Fruit fly (Drosophila melanogaster) whole organism, embryonic: ENCODE measurements around the gene CG33181.
A peak's percentile ranks its signal among the peaks of the same experiment; 100 is the strongest.

ENCODE experiments used
- Antp ChIP-seq: fragments of 200-800 bp; sonication (Bioruptor generic); optimal IDR thresholded peaks from 3 replicates; lab custom pipeline; 2016; ENCODE audit warnings: missing biosample characterization, missing genetic modification characterization
- Atf3 ChIP-seq: fragments of 200-800 bp; sonication (Bioruptor generic); optimal IDR thresholded peaks from 3 replicates; lab custom pipeline; 2016; ENCODE audit warnings: missing biosample characterization, missing genetic modification characterization
- Atf6 ChIP-seq: fragments of 200-800 bp; sonication (Bioruptor generic); IDR thresholded peaks from 2 replicates; pipeline ENCODE4 v1.3.6; 2022; ENCODE audit warnings: missing biosample characterization, missing genetic modification characterization
- Blimp-1 ChIP-seq: fragments of 200-800 bp; sonication (Bioruptor generic); optimal IDR thresholded peaks from 3 replicates; lab custom pipeline; 2018; ENCODE audit warnings: missing biosample characterization, missing genetic modification characterization, mild to moderate bottlenecking, moderate library complexity, missing genetic modification reagents
- CG10274 ChIP-seq: fragments of 200-800 bp; sonication (Bioruptor generic); optimal IDR thresholded peaks from 3 replicates; lab custom pipeline; 2017; ENCODE audit warnings: missing biosample characterization, mild to moderate bottlenecking, missing genetic modification characterization
- CG10321 ChIP-seq: fragments of 200-800 bp; sonication (Bioruptor generic); IDR thresholded peaks from 2 replicates; pipeline ENCODE4 v1.3.6; 2022; ENCODE audit warnings: missing biosample characterization, missing genetic modification characterization
- CG11093 ChIP-seq: fragments of 200-800 bp; sonication (Bioruptor generic); IDR thresholded peaks from 3 replicates; pipeline ENCODE4 v1.3.6; 2022; ENCODE audit warnings: missing biosample characterization, missing genetic modification characterization
- CG12659 ChIP-seq: fragments of 200-800 bp; sonication (Bioruptor generic); optimal IDR thresholded peaks from 3 replicates; lab custom pipeline; 2017; ENCODE audit warnings: mild to moderate bottlenecking, missing biosample characterization, missing genetic modification reagents, missing genetic modification characterization
- CG13287 ChIP-seq: fragments of 200-800 bp; sonication (Bioruptor generic); IDR thresholded peaks from 2 replicates; pipeline ENCODE4 v1.3.6; 2022; ENCODE audit warnings: missing biosample characterization, missing genetic modification characterization; ENCODE audit not compliant: partially characterized antibody
- CG13424 ChIP-seq: fragments of 200-800 bp; sonication (Bioruptor generic); optimal IDR thresholded peaks from 2 replicates; lab custom pipeline; 2019; ENCODE audit warnings: missing biosample characterization, mild to moderate bottlenecking, missing genetic modification characterization, moderate library complexity
- CG17612 ChIP-seq: fragments of 200-800 bp; sonication (Bioruptor generic); IDR thresholded peaks from 2 replicates; pipeline ENCODE4 v1.3.6; 2022; ENCODE audit warnings: missing biosample characterization, missing genetic modification characterization
- CG18619 ChIP-seq: fragments of 200-800 bp; sonication (Bioruptor generic); optimal IDR thresholded peaks from 3 replicates; lab custom pipeline; 2017; ENCODE audit warnings: missing biosample characterization, mild to moderate bottlenecking, missing genetic modification characterization
- CG2202 ChIP-seq: fragments of 200-800 bp; sonication (Bioruptor generic); optimal IDR thresholded peaks from 2 replicates; lab custom pipeline; 2018; ENCODE audit warnings: missing biosample characterization, mild to moderate bottlenecking, missing genetic modification characterization
- CG30403 ChIP-seq: fragments of 200-800 bp; sonication (Bioruptor generic); optimal IDR thresholded peaks from 3 replicates; lab custom pipeline; 2016; ENCODE audit warnings: missing biosample characterization, missing genetic modification characterization
- CG31388 ChIP-seq: fragments of 200-800 bp; sonication (Bioruptor generic); optimal IDR thresholded peaks from 2 replicates; lab custom pipeline; 2016; ENCODE audit warnings: missing biosample characterization, missing genetic modification characterization
- CG34224 ChIP-seq: fragments of 200-800 bp; sonication (Bioruptor generic); IDR thresholded peaks from 3 replicates; pipeline ENCODE4 v1.3.6; 2022; ENCODE audit warnings: missing biosample characterization, missing genetic modification characterization; ENCODE audit not compliant: partially characterized antibody
- CG34422 ChIP-seq: fragments of 200-800 bp; sonication (Bioruptor generic); IDR thresholded peaks from 3 replicates; pipeline ENCODE4 v1.3.6; 2022; ENCODE audit warnings: missing biosample characterization, missing genetic modification characterization
- CG43689 ChIP-seq: fragments of 200-800 bp; sonication (Bioruptor generic); IDR thresholded peaks from 2 replicates; pipeline ENCODE4 v1.3.6; 2022; ENCODE audit warnings: missing biosample characterization, missing genetic modification characterization
- CG4617 ChIP-seq: fragments of 200-800 bp; sonication (Bioruptor generic); optimal IDR thresholded peaks from 3 replicates; lab custom pipeline; 2016; ENCODE audit warnings: missing biosample characterization, missing genetic modification characterization, borderline replicate concordance
- CG6765 ChIP-seq: fragments of 200-800 bp; sonication (Bioruptor generic); optimal IDR thresholded peaks from 3 replicates; lab custom pipeline; 2017; ENCODE audit warnings: missing biosample characterization, mild to moderate bottlenecking, missing genetic modification characterization
- CG7786 ChIP-seq: fragments of 200-800 bp; sonication (Bioruptor generic); optimal IDR thresholded peaks from 2 replicates; lab custom pipeline; 2016; ENCODE audit warnings: missing biosample characterization, missing genetic modification characterization
- CG7839 ChIP-seq: fragments of 200-800 bp; sonication (Bioruptor generic); optimal IDR thresholded peaks from 3 replicates; lab custom pipeline; 2018; ENCODE audit warnings: missing biosample characterization, mild to moderate bottlenecking, missing genetic modification characterization, moderate library complexity
- CG8478 ChIP-seq: fragments of >200 bp; optimal IDR thresholded peaks from 2 replicates; lab custom pipeline; 2018
- CG9609 ChIP-seq: fragments of 200-800 bp; sonication (Bioruptor generic); optimal IDR thresholded peaks from 3 replicates; lab custom pipeline; 2016; ENCODE audit warnings: missing biosample characterization, missing genetic modification characterization
- D19B ChIP-seq: fragments of 200-800 bp; sonication (Bioruptor generic); optimal IDR thresholded peaks from 2 replicates; lab custom pipeline; 2017; ENCODE audit warnings: missing biosample characterization, mild to moderate bottlenecking, missing genetic modification characterization
- Dip3 ChIP-seq: fragments of 200-800 bp; sonication (Bioruptor generic); optimal IDR thresholded peaks from 3 replicates; lab custom pipeline; 2016; ENCODE audit warnings: missing biosample characterization, missing genetic modification characterization
- Elba2 ChIP-seq: fragments of 200-800 bp; sonication (Bioruptor generic); optimal IDR thresholded peaks from 3 replicates; lab custom pipeline; 2016; ENCODE audit warnings: missing biosample characterization, missing genetic modification characterization
- H15 ChIP-seq: fragments of 200-800 bp; sonication (Bioruptor generic); IDR thresholded peaks from 3 replicates; pipeline ENCODE4 v1.3.6; 2022; ENCODE audit warnings: missing biosample characterization, missing genetic modification characterization
- HmgD ChIP-seq: fragments of 200-800 bp; sonication (Bioruptor generic); optimal IDR thresholded peaks from 3 replicates; lab custom pipeline; 2016; ENCODE audit warnings: missing biosample characterization, missing genetic modification characterization
- Hr39 ChIP-seq: fragments of >200 bp; optimal IDR thresholded peaks from 2 replicates; lab custom pipeline; 2017
- Lpt ChIP-seq: fragments of >200 bp; optimal IDR thresholded peaks from 2 replicates; lab custom pipeline; 2018; ENCODE audit warnings: missing biosample characterization, missing genetic modification characterization
- NFAT ChIP-seq: fragments of 200-800 bp; sonication (Bioruptor generic); IDR thresholded peaks from 2 replicates; pipeline ENCODE4 v1.3.6; 2022; ENCODE audit warnings: missing biosample characterization, missing genetic modification characterization
- Oaz ChIP-seq: fragments of 200-800 bp; sonication (Bioruptor generic); IDR thresholded peaks from 2 replicates; pipeline ENCODE4 v1.3.6; 2022; ENCODE audit warnings: missing biosample characterization, missing genetic modification characterization
- ap ChIP-seq: fragments of 200-800 bp; sonication (Bioruptor generic); IDR thresholded peaks from 2 replicates; pipeline ENCODE4 v1.3.6; 2022; ENCODE audit warnings: missing biosample characterization, missing genetic modification characterization
- ash1 ChIP-seq: fragments of 200-800 bp; sonication (Bioruptor generic); optimal IDR thresholded peaks from 2 replicates; lab custom pipeline; 2018; ENCODE audit warnings: missing biosample characterization, mild to moderate bottlenecking, missing genetic modification characterization
- bbx ChIP-seq: fragments of 200-800 bp; sonication (Bioruptor generic); IDR thresholded peaks from 2 replicates; pipeline ENCODE4 v1.3.6; 2022; ENCODE audit warnings: missing biosample characterization, missing genetic modification characterization; ENCODE audit not compliant: partially characterized antibody
- ci ChIP-seq: fragments of 200-800 bp; sonication (Bioruptor generic); IDR thresholded peaks from 3 replicates; pipeline ENCODE4 v1.3.6; 2022; ENCODE audit warnings: missing biosample characterization, missing genetic modification characterization
- da ChIP-seq: fragments of 200-800 bp; sonication (Bioruptor generic); optimal IDR thresholded peaks from 2 replicates; lab custom pipeline; 2016; ENCODE audit warnings: missing biosample characterization, missing genetic modification characterization
- dati ChIP-seq: fragments of 200-800 bp; sonication (Bioruptor generic); IDR thresholded peaks from 2 replicates; pipeline ENCODE4 v1.3.6; 2022; ENCODE audit warnings: missing biosample characterization, missing genetic modification characterization
- esg ChIP-seq: fragments of 200-800 bp; sonication (Bioruptor generic); conservative IDR thresholded peaks from 2 replicates; pipeline ENCODE4 v1.3.6; 2022; ENCODE audit warnings: missing biosample characterization, missing genetic modification characterization
- eve ChIP-seq, 2 experiments: fragments of >200 bp; optimal IDR thresholded peaks; 2 replicates each; lab custom pipeline; 2017; ENCODE audit warnings: missing biosample characterization in 2 of 2, missing genetic modification characterization in 2 of 2
- ewg ChIP-seq: fragments of 200-800 bp; sonication (Bioruptor generic); optimal IDR thresholded peaks from 3 replicates; lab custom pipeline; 2017; ENCODE audit warnings: mild to moderate bottlenecking, missing biosample characterization, missing genetic modification reagents, missing genetic modification characterization
- fd102C ChIP-seq: fragments of 200-800 bp; sonication (Bioruptor generic); optimal IDR thresholded peaks from 2 replicates; lab custom pipeline; 2018; ENCODE audit warnings: missing biosample characterization, mild to moderate bottlenecking, missing genetic modification characterization, moderate library complexity
- gcm2 ChIP-seq: fragments of 200-800 bp; sonication (Bioruptor generic); optimal IDR thresholded peaks from 2 replicates; lab custom pipeline; 2016; ENCODE audit warnings: missing biosample characterization, missing genetic modification characterization
- ind ChIP-seq: fragments of 200-800 bp; sonication (Bioruptor generic); optimal IDR thresholded peaks from 3 replicates; lab custom pipeline; 2016; ENCODE audit warnings: missing biosample characterization, missing genetic modification characterization
- sc ChIP-seq, 3 experiments: fragments of >200 bp in 2 of 3; fragments of 200-800 bp in 1 of 3; sonication (Bioruptor generic) in 1 of 3; optimal IDR thresholded peaks; 2 replicates in 2 of 3; 3 replicates in 1 of 3; lab custom pipeline; 2017; ENCODE audit warnings: mild to moderate bottlenecking in 1 of 3, missing biosample characterization in 1 of 3, missing genetic modification characterization in 1 of 3, missing genetic modification reagents in 1 of 3
- seq ChIP-seq: fragments of 200-800 bp; sonication (Bioruptor generic); IDR thresholded peaks from 2 replicates; pipeline ENCODE4 v1.3.6; 2022; ENCODE audit warnings: missing biosample characterization, missing genetic modification characterization
- sima ChIP-seq: fragments of 200-800 bp; sonication (Bioruptor generic); optimal IDR thresholded peaks from 2 replicates; lab custom pipeline; 2016; ENCODE audit warnings: missing biosample characterization, missing genetic modification characterization
- zen ChIP-seq: fragments of 200-800 bp; sonication (Bioruptor generic); optimal IDR thresholded peaks from 3 replicates; lab custom pipeline; 2018; ENCODE audit warnings: missing biosample characterization, mild to moderate bottlenecking, missing genetic modification characterization, moderate library complexity

CG33181 gene

dm6 chrX:8561404-8562397 is 72.6 kb downstream of the CG33181 start (continued):
- TF ChIP-seq gcm2 (GFP tag; lab: Kevin White, UChicago) (no peak), HmgD (GFP tag; lab: Kevin White, UChicago) (no peak), ewg (no peak), Lpt (GFP tag; lab: Kevin White, UChicago) (no peak), ap (GFP tag; lab: Robert Waterston, UW) (no peak), Atf6 (GFP tag; lab: Robert Waterston, UW) (no peak), CG18619 (GFP tag; lab: Kevin White, UChicago) (peak; percentile 7), CG10274 (GFP tag; lab: Kevin White, UChicago) (no peak), seq (0 out of 2 replicates have a peak, but pooled peaks have one; percentile 29), ash1 (no peak), H15 (no peak), ci (peak; percentile 72), D19B (no peak), CG8478 (lab: Kevin White, UChicago) (peak; percentile 44), Hr39 (no peak), CG7786 (GFP tag; lab: Kevin White, UChicago) (peak; percentile 26), CG13287 (GFP tag; lab: Robert Waterston, UW) (peak; percentile 45), CG31388 (no peak), NFAT (GFP tag; lab: Robert Waterston, UW) (peak; percentile 26; the same call in 1 of the 2 replicates), sc (optimal IDR thresholded peaks at IDR 0.05; lab: Kevin White, UChicago) (no peak), sc (GFP tag; optimal IDR thresholded peaks at IDR 0.05; lab: Kevin White, UChicago) (no peak), CG11093 (GFP tag; lab: Robert Waterston, UW) (no peak), CG43689 (no peak), CG12659 (GFP tag; lab: Kevin White, UChicago) (peak; percentile 54), CG6765 (GFP tag; lab: Kevin White, UChicago) (no peak), CG9609 (no peak), Atf3 (GFP tag; lab: Kevin White, UChicago) (no peak), Dip3 (GFP tag; lab: Kevin White, UChicago) (peak; percentile 13), CG10321 (GFP tag; lab: Robert Waterston, UW) (no peak), Elba2 (peak; percentile 79), Blimp-1 (peak; percentile 42), Antp (peak; percentile 36), CG2202 (tag; lab: Kevin White, UChicago) (no peak), esg (GFP tag; lab: Robert Waterston, UW) (no peak), da (GFP tag; lab: Kevin White, UChicago) (no peak), sima (GFP tag; lab: Kevin White, UChicago) (no peak), CG13424 (tag; lab: Kevin White, UChicago) (no peak), CG34422 (GFP tag; lab: Robert Waterston, UW) (peak; percentile 66; the same call in 1 of the 3 replicates), CG34224 (GFP tag; lab: Robert Waterston, UW) (no peak; the same call in 2 of the 3 replicates), CG17612 (GFP tag; lab: Robert Waterston, UW) (no peak), CG7839 (tag; lab: Kevin White, UChicago) (peak; percentile 27), zen (tag; lab: Kevin White, UChicago) (peak; percentile 80), eve (GFP tag; optimal IDR thresholded peaks at IDR 0.05; lab: Kevin White, UChicago) (no peak), CG30403 (GFP tag; lab: Kevin White, UChicago) (peak; percentile 16), bbx (peak; percentile 72), Oaz (GFP tag; lab: Robert Waterston, UW) (no peak), fd102C (no peak), dati (GFP tag; lab: Robert Waterston, UW) (no peak), ind (GFP tag; lab: Kevin White, UChicago) (peak; percentile 33), CG4617 (GFP tag; lab: Kevin White, UChicago) (peak; percentile 0)
